Worm (Caenorhabditis elegans) whole organism, L3 larva: Measurements from ENCODE around the gene T28C12.2.
A peak's percentile ranks its signal among the peaks of the same experiment; 100 is the strongest.

Experiments
- R02D3.7 ChIP-seq: fragments of 150-350 bp; optimal IDR thresholded peaks from 2 replicates; lab custom pipeline; 2014; ENCODE audit warnings: missing biosample characterization, missing genetic modification characterization
- ZK546.5 ChIP-seq: sonication (generic microtip); optimal IDR thresholded peaks from 2 replicates; lab custom pipeline; 2017; ENCODE audit warnings: missing biosample characterization, missing genetic modification characterization
- aly-2 ChIP-seq: fragments of 150-350 bp; optimal IDR thresholded peaks from 2 replicates; lab custom pipeline; 2014; ENCODE audit warnings: missing biosample characterization, missing genetic modification characterization
- ama-1 ChIP-seq: fragments of 150-350 bp; optimal IDR thresholded peaks from 2 replicates; lab custom pipeline; 2018
- ceh-16 ChIP-seq: sonication (generic microtip); optimal IDR thresholded peaks from 2 replicates; lab custom pipeline; 2017; ENCODE audit warnings: missing biosample characterization, missing genetic modification characterization
- ceh-9 ChIP-seq: sonication (generic microtip); optimal IDR thresholded peaks from 2 replicates; lab custom pipeline; 2018; ENCODE audit warnings: missing biosample characterization, missing genetic modification characterization
- daf-12 ChIP-seq: fragments of 150-350 bp; optimal IDR thresholded peaks from 2 replicates; lab custom pipeline; 2014; ENCODE audit warnings: missing biosample characterization, missing genetic modification reagents, missing genetic modification characterization
- egl-27 ChIP-seq: sonication (generic microtip); optimal IDR thresholded peaks from 4 replicates; lab custom pipeline; 2017; ENCODE audit warnings: missing biosample characterization, missing genetic modification reagents, missing genetic modification characterization
- egl-5 ChIP-seq: fragments of 150-350 bp; optimal IDR thresholded peaks from 2 replicates; lab custom pipeline; 2017; ENCODE audit warnings: missing biosample characterization, missing genetic modification reagents, missing genetic modification characterization, inconsistent platforms
- elt-2 ChIP-seq: sonication (generic microtip); optimal IDR thresholded peaks from 2 replicates; lab custom pipeline; 2016; ENCODE audit warnings: missing genetic modification reagents, mild to moderate bottlenecking, missing genetic modification characterization, missing compliant biosample characterization
- elt-3 ChIP-seq, 3 experiments: fragments of 150-350 bp in 1 of 3; sonication (generic microtip) in 2 of 3; optimal IDR thresholded peaks; 2 replicates in 2 of 3; 4 replicates in 1 of 3; lab custom pipeline; 2014 to 2017; ENCODE audit warnings: missing biosample characterization in 3 of 3, missing genetic modification characterization in 3 of 3
- eor-1 ChIP-seq, 2 experiments: fragments of 150-350 bp; optimal IDR thresholded peaks; 2 replicates each; lab custom pipeline; 2014 to 2018; ENCODE audit warnings: missing biosample characterization in 2 of 2, missing genetic modification characterization in 2 of 2
- fkh-10 ChIP-seq: sonication (generic microtip); optimal IDR thresholded peaks from 2 replicates; lab custom pipeline; 2017; ENCODE audit warnings: missing biosample characterization, missing genetic modification reagents, missing genetic modification characterization
- fkh-2 ChIP-seq: fragments of 150-350 bp; optimal IDR thresholded peaks from 2 replicates; lab custom pipeline; 2014; ENCODE audit warnings: missing biosample characterization, missing genetic modification reagents, missing genetic modification characterization
- hmg-11 ChIP-seq: sonication (generic microtip); optimal IDR thresholded peaks from 2 replicates; lab custom pipeline; 2016; ENCODE audit warnings: missing genetic modification characterization, missing compliant biosample characterization
- jun-1 ChIP-seq: fragments of 150-350 bp; optimal IDR thresholded peaks from 2 replicates; lab custom pipeline; 2014; ENCODE audit warnings: missing biosample characterization, missing genetic modification reagents, missing genetic modification characterization
- lin-15B ChIP-seq: fragments of 150-350 bp; optimal IDR thresholded peaks from 2 replicates; lab custom pipeline; 2014; ENCODE audit warnings: missing biosample characterization, missing genetic modification characterization
- lin-39 ChIP-seq: fragments of 150-350 bp; optimal IDR thresholded peaks from 2 replicates; lab custom pipeline; 2018; ENCODE audit warnings: missing biosample characterization, missing genetic modification reagents, missing genetic modification characterization
- mdl-1 ChIP-seq: fragments of 150-350 bp; optimal IDR thresholded peaks from 2 replicates; lab custom pipeline; 2014; ENCODE audit warnings: missing biosample characterization, missing genetic modification characterization
- nhr-12 ChIP-seq: fragments of 150-350 bp; optimal IDR thresholded peaks from 2 replicates; lab custom pipeline; 2014; ENCODE audit warnings: missing biosample characterization, missing genetic modification characterization
- nhr-237 ChIP-seq: fragments of 150-350 bp; optimal IDR thresholded peaks from 2 replicates; lab custom pipeline; 2014; ENCODE audit warnings: missing biosample characterization, missing genetic modification characterization
- nhr-25 ChIP-seq: sonication (generic microtip); optimal IDR thresholded peaks from 2 replicates; lab custom pipeline; 2017; ENCODE audit warnings: missing biosample characterization, missing genetic modification characterization
- nhr-28 ChIP-seq: fragments of 150-350 bp; optimal IDR thresholded peaks from 2 replicates; lab custom pipeline; 2014; ENCODE audit warnings: missing biosample characterization, missing genetic modification characterization
- nhr-67 ChIP-seq: fragments of 150-350 bp; optimal IDR thresholded peaks from 2 replicates; lab custom pipeline; 2014; ENCODE audit warnings: missing biosample characterization, missing genetic modification characterization
- nhr-76 ChIP-seq: fragments of 150-350 bp; sonication (generic microtip); optimal IDR thresholded peaks from 5 replicates; lab custom pipeline; 2014; ENCODE audit warnings: missing biosample characterization, missing genetic modification characterization
- nhr-77 ChIP-seq: fragments of 150-350 bp; optimal IDR thresholded peaks from 2 replicates; lab custom pipeline; 2014; ENCODE audit warnings: missing biosample characterization, missing genetic modification characterization
- pha-4 ChIP-seq: fragments of 150-350 bp; optimal IDR thresholded peaks from 2 replicates; lab custom pipeline; 2014; ENCODE audit warnings: missing biosample characterization, missing genetic modification reagents, missing genetic modification characterization
- pqm-1 ChIP-seq: fragments of 150-350 bp; optimal IDR thresholded peaks from 2 replicates; lab custom pipeline; 2017; ENCODE audit warnings: missing biosample characterization, missing genetic modification characterization, inconsistent platforms
- sea-2 ChIP-seq: fragments of 150-350 bp; sonication (generic microtip); optimal IDR thresholded peaks from 4 replicates; lab custom pipeline; 2014; ENCODE audit warnings: missing biosample characterization, missing genetic modification reagents, missing genetic modification characterization
- skn-1 ChIP-seq: fragments of 150-350 bp; optimal IDR thresholded peaks from 2 replicates; lab custom pipeline; 2014; ENCODE audit warnings: missing biosample characterization, missing genetic modification characterization
- snpc-4 ChIP-seq: fragments of 150-350 bp; optimal IDR thresholded peaks from 2 replicates; lab custom pipeline; 2014; ENCODE audit warnings: missing biosample characterization, missing genetic modification characterization
- tbx-2 ChIP-seq: sonication (generic microtip); optimal IDR thresholded peaks from 2 replicates; lab custom pipeline; 2016; ENCODE audit warnings: mild to moderate bottlenecking, missing genetic modification characterization, missing compliant biosample characterization
- unc-39 ChIP-seq: sonication (generic microtip); optimal IDR thresholded peaks from 4 replicates; lab custom pipeline; 2017; ENCODE audit warnings: missing biosample characterization, missing genetic modification characterization
- zag-1 ChIP-seq: fragments of 150-350 bp; optimal IDR thresholded peaks from 2 replicates; lab custom pipeline; 2014; ENCODE audit warnings: missing biosample characterization, missing genetic modification characterization
- ztf-11 ChIP-seq: fragments of 150-350 bp; optimal IDR thresholded peaks from 2 replicates; lab custom pipeline; 2014; ENCODE audit warnings: missing biosample characterization, missing genetic modification characterization
- ztf-4 ChIP-seq: fragments of 150-350 bp; optimal IDR thresholded peaks from 2 replicates; lab custom pipeline; 2014; ENCODE audit warnings: missing biosample characterization, missing genetic modification characterization

T28C12.2 gene

ce11 chrV:6328897-6329296 lies at the start of gene T28C12.2:
Gene T28C12.2 (plus strand): TSS chrV:6329197.
- TF ChIP-seq nhr-77 (no peak), pha-4 (tag; lab: Kevin White, UChicago) (no peak), ama-1 (lab: Kevin White, UChicago) (no peak), ZK546.5 (no peak), ceh-16 (tag; lab: Kevin White, UChicago) (no peak), nhr-76 (tag; lab: Kevin White, UChicago) (no peak), zag-1 (tag; lab: Kevin White, UChicago) (no peak), eor-1 (tag; optimal IDR thresholded peaks at IDR 0.05; lab: Kevin White, UChicago) (no peak), pqm-1 (tag; lab: Kevin White, UChicago) (no peak), snpc-4 (no peak), ztf-4 (tag; lab: Kevin White, UChicago) (no peak), ceh-9 (tag; lab: Kevin White, UChicago) (no peak), lin-15B (no peak), unc-39 (tag; lab: Kevin White, UChicago) (no peak)

- TF ChIP-seq egl-27 (tag; lab: Kevin White, UChicago) (no peak), pqm-1 (tag; lab: Kevin White, UChicago) (peak; percentile 77), hmg-11 (tag; lab: Kevin White, UChicago) (no peak), ama-1 (lab: Kevin White, UChicago) (no peak), egl-5 (tag; lab: Kevin White, UChicago) (no peak), unc-39 (tag; lab: Kevin White, UChicago) (no peak), daf-12 (no peak), ceh-9 (tag; lab: Kevin White, UChicago) (no peak), elt-2 (tag; lab: Kevin White, UChicago) (peak; percentile 64), fkh-10 (GFP tag; lab: Kevin White, UChicago) (no peak), lin-39 (tag; lab: Kevin White, UChicago) (no peak), ztf-4 (tag; lab: Kevin White, UChicago) (no peak), nhr-237 (tag; lab: Kevin White, UChicago) (no peak), skn-1 (tag; lab: Kevin White, UChicago) (no peak), elt-3 (tag; optimal IDR thresholded peaks at IDR 0.05; lab: Kevin White, UChicago) (no peak), aly-2 (tag; lab: Kevin White, UChicago) (no peak), nhr-28 (no peak)
Observed at ce11 chrV:6280067-6280466, 48.9 kb upstream of the T28C12.2 start.

ce11 chrV:6281175-6281574 lies 47.8 kb upstream of the T28C12.2 start, which contains the start of the genes K12B6.4 and spe-49:
Gene K12B6.4 (minus strand): TSS chrV:6281275.
Gene spe-49 (plus strand): TSS chrV:6281359.
- TF ChIP-seq nhr-67 (tag; lab: Kevin White, UChicago) (no peak), mdl-1 (no peak), nhr-25 (tag; lab: Kevin White, UChicago) (no peak), fkh-2 (tag; lab: Kevin White, UChicago) (no peak), hmg-11 (tag; lab: Kevin White, UChicago) (no peak), egl-27 (tag; lab: Kevin White, UChicago) (no peak), jun-1 (tag; lab: Kevin White, UChicago) (no peak), ceh-16 (tag; lab: Kevin White, UChicago) (no peak), pha-4 (tag; lab: Kevin White, UChicago) (no peak), sea-2 (GFP tag; lab: Kevin White, UChicago) (no peak)
- TF ChIP-seq, all 47 proteins: peak for 0

- no peak for TF ChIP-seq hmg-11 (tag; lab: Kevin White, UChicago)
- no peak for TF ChIP-seq mdl-1
- TF ChIP-seq nhr-28: no peak
- TF ChIP-seq ztf-11 (tag; lab: Kevin White, UChicago): no peak
- no peak for TF ChIP-seq nhr-25 (tag; lab: Kevin White, UChicago)
- TF ChIP-seq R02D3.7 (tag; lab: Kevin White, UChicago): no peak
- no peak for TF ChIP-seq ceh-16 (tag; lab: Kevin White, UChicago)
- no peak for TF ChIP-seq zag-1 (tag; lab: Kevin White, UChicago)
- TF ChIP-seq pqm-1 (tag; lab: Kevin White, UChicago): no peak
- TF ChIP-seq elt-2 (tag; lab: Kevin White, UChicago): no peak
- no peak for TF ChIP-seq nhr-12
- TF ChIP-seq ceh-9 (tag; lab: Kevin White, UChicago): no peak
- no peak for TF ChIP-seq elt-3 (tag; optimal IDR thresholded peaks at IDR 0.05; lab: Kevin White, UChicago)
- TF ChIP-seq fkh-2 (tag; lab: Kevin White, UChicago): no peak
- TF ChIP-seq nhr-67 (tag; lab: Kevin White, UChicago): no peak
- TF ChIP-seq lin-15B: no peak
- no peak for TF ChIP-seq tbx-2 (tag; lab: Kevin White, UChicago)
- no peak for TF ChIP-seq eor-1 (tag; optimal IDR thresholded peaks at IDR 0.05; lab: Kevin White, UChicago)
Observed at ce11 chrV:6286343-6286742, 42.7 kb upstream of the T28C12.2 start, which contains the start of gene srn-1. Gene srn-1 (minus strand): TSS chrV:6286443.
